Fruit fly (Drosophila melanogaster): ENCODE measurements around the gene ChLD3.
A peak's percentile ranks its signal among the peaks of the same experiment; 100 is the strongest.

ChLD3 gene

dm6 chr2L:16715841-16716701 is 22.6 kb upstream of the ChLD3 start, which contains the start of the genes Cyt-c-d and CG31808 (continued):
- TF ChIP-seq CG13287 (GFP tag; IDR thresholded peaks at IDR 0.05; ENCODE audit: partially characterized antibody) (peak; percentile 16; the same call in 1 of the 2 replicates), CG3163 (GFP tag; optimal IDR thresholded peaks at IDR 0.05) (peak; percentile 60), maf-S (GFP tag; optimal IDR thresholded peaks at IDR 0.05) (peak; percentile 92), CG11504 (tag; optimal IDR thresholded peaks at IDR 0.05) (peak; percentile 97), MTF-1 (GFP tag; optimal IDR thresholded peaks at IDR 0.05; ENCODE audit: borderline replicate concordance) (peak; percentile 86), CG7372 (GFP tag; IDR thresholded peaks at IDR 0.05) (peak; percentile 95), CG31441 (GFP tag; IDR thresholded peaks at IDR 0.05) (peak; percentile 95), CG12391 (tag; optimal IDR thresholded peaks at IDR 0.05) (peak; percentile 99), Usf (GFP tag; optimal IDR thresholded peaks at IDR 0.05) (peak; percentile 75), CG17612 (GFP tag; IDR thresholded peaks at IDR 0.05) (peak; percentile 85), Dip2 (GFP tag; IDR thresholded peaks at IDR 0.05) (no peak; the same call in 1 of the 2 replicates), CTCF (GFP tag; optimal IDR thresholded peaks at IDR 0.05) (peak; percentile 71), CG13296 (GFP tag; optimal IDR thresholded peaks at IDR 0.05) (peak; percentile 95), Abd-B (GFP tag; optimal IDR thresholded peaks at IDR 0.05) (peak; percentile 95), CG3838 (GFP tag; optimal IDR thresholded peaks at IDR 0.05) (peak; percentile 95), caup (GFP tag; optimal IDR thresholded peaks at IDR 0.05; ENCODE audit: severe bottlenecking) (peak; percentile 95), CG9817 (tag; optimal IDR thresholded peaks at IDR 0.05) (peak; percentile 92), trem (tag; optimal IDR thresholded peaks at IDR 0.05) (peak; percentile 92), CG6272 (GFP tag; IDR thresholded peaks at IDR 0.05) (peak; percentile 96), Drgx (GFP tag; IDR thresholded peaks at IDR 0.05) (peak; percentile 99), Xbp1 (GFP tag; optimal IDR thresholded peaks at IDR 0.05) (peak; percentile 97), CG8290 (GFP tag; optimal IDR thresholded peaks at IDR 0.05) (peak; percentile 88), CG8290 (tag; optimal IDR thresholded peaks at IDR 0.05) (peak; percentile 84 to 93), CG18764 (GFP tag; optimal IDR thresholded peaks at IDR 0.05) (peak; percentile 94), CG43689 (GFP tag; IDR thresholded peaks at IDR 0.05) (peak; percentile 97), CG11398 (GFP tag; optimal IDR thresholded peaks at IDR 0.05) (peak; percentile 87), abd-A (tag; optimal IDR thresholded peaks at IDR 0.05) (peak; percentile 55)

- TF ChIP-seq phol (tag; optimal IDR thresholded peaks at IDR 0.05) (peak; percentile 51), CG13894 (tag; optimal IDR thresholded peaks at IDR 0.05) (peak; percentile 76), Chrac-16 (GFP tag; optimal IDR thresholded peaks at IDR 0.05) (no peak), CG10654 (GFP tag; optimal IDR thresholded peaks at IDR 0.05) (peak; percentile 11), crol (GFP tag; IDR thresholded peaks at IDR 0.05) (peak; percentile 81), gem (tag; optimal IDR thresholded peaks at IDR 0.05) (peak; percentile 37), CG10431 (GFP tag; optimal IDR thresholded peaks at IDR 0.05) (no peak), Sox100B (GFP tag; optimal IDR thresholded peaks at IDR 0.05) (peak; percentile 30), dmrt99B (tag; optimal IDR thresholded peaks at IDR 0.05) (peak; percentile 58), Nf-YC (tag; optimal IDR thresholded peaks at IDR 0.05) (peak; percentile 19), CG34422 (GFP tag; IDR thresholded peaks at IDR 0.05) (0 out of 3 replicates have a peak, but pooled peaks have one; percentile 34), Drgx (GFP tag; IDR thresholded peaks at IDR 0.05) (0 out of 2 replicates have a peak, but pooled peaks have one; percentile 8), CG7271 (tag; optimal IDR thresholded peaks at IDR 0.05) (no peak), ind (GFP tag; optimal IDR thresholded peaks at IDR 0.05) (peak; percentile 34), CG4730 (GFP tag; IDR thresholded peaks at IDR 0.05) (peak; percentile 38; the same call in 1 of the 2 replicates), CG11696 (GFP tag; IDR thresholded peaks at IDR 0.05) (0 out of 2 replicates have a peak, but pooled peaks have one; percentile 10), CG2712 (tag; optimal IDR thresholded peaks at IDR 0.05) (peak; percentile 32), scrt (GFP tag; optimal IDR thresholded peaks at IDR 0.05) (peak; percentile 40), grau (tag; optimal IDR thresholded peaks at IDR 0.05) (peak; percentile 10), YL-1 (GFP tag; optimal IDR thresholded peaks at IDR 0.05) (no peak), CG15514 (GFP tag; optimal IDR thresholded peaks at IDR 0.05) (peak; percentile 28), prd (optimal IDR thresholded peaks at IDR 0.05) (no peak), prd (GFP tag; IDR thresholded peaks at IDR 0.05) (peak; percentile 44; the same call in 1 of the 3 replicates), peb (GFP tag; IDR thresholded peaks at IDR 0.05) (no peak), CG13296 (GFP tag; optimal IDR thresholded peaks at IDR 0.05) (peak; percentile 30)
Observed at dm6 chr2L:16716771-16717170, 21.9 kb upstream of the ChLD3 start.

All from whole organism, embryonic.